Fruit fly (Drosophila melanogaster) whole organism, pupa: ENCODE results near the gene Snr1.
A peak's percentile ranks its signal among the peaks of the same experiment; 100 is the strongest.

ENCODE experiments used
- CG12605 ChIP-seq: fragments of 200-800 bp; sonication (Bioruptor generic); IDR thresholded peaks from 2 replicates; pipeline ENCODE4 v1.3.6; 2022; ENCODE audit warnings: missing biosample characterization, missing genetic modification characterization
- CG8159 ChIP-seq: fragments of 200-800 bp; sonication (Bioruptor generic); optimal IDR thresholded peaks from 3 replicates; lab custom pipeline; 2018; ENCODE audit warnings: missing biosample characterization, mild to moderate bottlenecking, missing genetic modification characterization, moderate library complexity
- CG9948 ChIP-seq: fragments of 200-800 bp; sonication (Bioruptor generic); optimal IDR thresholded peaks from 2 replicates; lab custom pipeline; 2018; ENCODE audit warnings: missing biosample characterization, mild to moderate bottlenecking, missing genetic modification characterization, moderate library complexity
- EcR ChIP-seq: fragments of 200-800 bp; sonication (Bioruptor generic); optimal IDR thresholded peaks from 3 replicates; lab custom pipeline; 2019; ENCODE audit warnings: missing biosample characterization, missing genetic modification characterization, mild to moderate bottlenecking, moderate library complexity, missing genetic modification reagents
- rn ChIP-seq: fragments of 200-800 bp; sonication (Bioruptor generic); IDR thresholded peaks from 2 replicates; pipeline ENCODE4 v1.3.6; 2022; ENCODE audit warnings: missing biosample characterization, missing genetic modification characterization

DNA sequence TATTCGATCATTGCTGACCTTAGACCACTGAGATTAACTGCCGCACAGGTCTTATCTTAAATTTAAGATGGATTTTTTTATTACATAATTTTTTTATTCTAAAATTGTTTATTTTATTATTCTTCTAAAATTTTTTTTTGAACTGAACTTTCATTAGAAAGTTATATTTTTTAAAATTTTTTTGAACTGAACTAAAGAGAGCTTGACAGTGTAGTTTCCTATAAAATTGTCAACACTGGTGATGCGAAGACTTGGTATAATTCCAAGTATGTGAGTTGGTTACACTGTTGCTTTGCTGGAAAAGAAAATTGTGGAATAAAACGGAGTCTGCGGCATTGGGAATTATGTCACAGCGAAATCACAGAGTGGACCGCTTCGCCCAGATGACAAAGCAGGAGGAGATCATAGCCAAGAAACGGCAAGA, 14.6 kb downstream of the Snr1 start, which contains the start of gene CG31550:
- no peak for TF ChIP-seq CG8159 (tag; lab: Kevin White, UChicago)
- no peak for TF ChIP-seq EcR
- peak; percentile 56 for TF ChIP-seq CG9948 (tag; lab: Kevin White, UChicago)
- no peak for TF ChIP-seq rn
- TF ChIP-seq CG12605 (GFP tag; lab: Robert Waterston, UW) = no peak; the same call in 1 of the 2 replicates
